Worm (Caenorhabditis elegans): ENCODE results near the gene msp-49.

- TF ChIP-seq klf-2 (GFP tag; conservative IDR thresholded peaks at IDR 0.05), result no peak
- TF ChIP-seq tab-1 (GFP tag; IDR thresholded peaks at IDR 0.05), result no peak
- TF ChIP-seq flt-1 (GFP tag; IDR thresholded peaks at IDR 0.05), result no peak
- no peak for TF ChIP-seq ztf-29 (GFP tag; IDR thresholded peaks at IDR 0.05)
- TF ChIP-seq ref-1 (GFP tag; conservative IDR thresholded peaks at IDR 0.05), result no peak
- TF ChIP-seq cog-1 (tag; optimal IDR thresholded peaks at IDR 0.05), result no peak
- no peak for TF ChIP-seq T22C8.4 (GFP tag; IDR thresholded peaks at IDR 0.05)
- TF ChIP-seq ztf-23 (GFP tag; IDR thresholded peaks at IDR 0.05), result no peak
- no peak for TF ChIP-seq med-1 (GFP tag; optimal IDR thresholded peaks at IDR 0.05; ENCODE audit: insufficient read depth)
Measured at ce11 chrII:5150829-5151228, 43.3 kb upstream of the msp-49 start, which contains the start of gene srb-16.
